Fruit fly (Drosophila melanogaster) whole organism, wandering third instar larva: Measurements from ENCODE around the gene mof.

ENCODE experiments used
- CG32264 ChIP-seq: fragments of 200-800 bp; sonication (Bioruptor generic); optimal IDR thresholded peaks from 2 replicates; lab custom pipeline; 2016; ENCODE audit warnings: missing biosample characterization, missing genetic modification characterization
- CG9705 ChIP-seq: fragments of 200-800 bp; sonication (Bioruptor generic); optimal IDR thresholded peaks from 2 replicates; lab custom pipeline; 2018; ENCODE audit warnings: missing biosample characterization, mild to moderate bottlenecking, missing genetic modification characterization
- Hr78 ChIP-seq: fragments of >200 bp; optimal IDR thresholded peaks from 2 replicates; lab custom pipeline; 2017; ENCODE audit warnings: missing biosample characterization, missing genetic modification characterization
- Jra ChIP-seq: sonication (Bioruptor generic); optimal IDR thresholded peaks from 2 replicates; lab custom pipeline; 2016; ENCODE audit warnings: missing biosample characterization, missing genetic modification characterization
- OdsH ChIP-seq: fragments of 200-800 bp; sonication (Bioruptor generic); optimal IDR thresholded peaks from 2 replicates; lab custom pipeline; 2016; ENCODE audit warnings: missing biosample characterization, mild to moderate bottlenecking, missing genetic modification characterization
- Rel ChIP-seq, 2 experiments: fragments of 200-800 bp; sonication (Bioruptor generic) in 1 of 2; optimal IDR thresholded peaks; 2 replicates in 1 of 2; 3 replicates in 1 of 2; lab custom pipeline; 2016 to 2019; ENCODE audit warnings: mild to moderate bottlenecking in 2 of 2, missing biosample characterization in 2 of 2, missing genetic modification characterization in 2 of 2, moderate library complexity in 1 of 2
- dmrt93B ChIP-seq: fragments of 200-800 bp; sonication (Bioruptor generic); optimal IDR thresholded peaks from 2 replicates; lab custom pipeline; 2018; ENCODE audit warnings: missing biosample characterization, mild to moderate bottlenecking, missing genetic modification characterization
- ey ChIP-seq: fragments of 200-800 bp; sonication (Bioruptor generic); optimal IDR thresholded peaks from 2 replicates; lab custom pipeline; 2016; ENCODE audit warnings: missing biosample characterization, missing genetic modification characterization
- h ChIP-seq: fragments of 200-800 bp; sonication (Bioruptor generic); optimal IDR thresholded peaks from 3 replicates; lab custom pipeline; 2016; ENCODE audit warnings: missing biosample characterization, mild to moderate bottlenecking, missing genetic modification characterization
- lola ChIP-seq: fragments of >200 bp; optimal IDR thresholded peaks from 2 replicates; lab custom pipeline; 2017; ENCODE audit warnings: missing biosample characterization, missing genetic modification characterization
- psq ChIP-seq: fragments of 200-800 bp; sonication (Bioruptor generic); optimal IDR thresholded peaks from 3 replicates; lab custom pipeline; 2017; ENCODE audit warnings: missing biosample characterization, mild to moderate bottlenecking, missing genetic modification characterization, moderate library complexity
- sv ChIP-seq: fragments of 200-800 bp; sonication (Bioruptor generic); optimal IDR thresholded peaks from 3 replicates; lab custom pipeline; 2016; ENCODE audit warnings: missing biosample characterization, missing genetic modification characterization

DNA sequence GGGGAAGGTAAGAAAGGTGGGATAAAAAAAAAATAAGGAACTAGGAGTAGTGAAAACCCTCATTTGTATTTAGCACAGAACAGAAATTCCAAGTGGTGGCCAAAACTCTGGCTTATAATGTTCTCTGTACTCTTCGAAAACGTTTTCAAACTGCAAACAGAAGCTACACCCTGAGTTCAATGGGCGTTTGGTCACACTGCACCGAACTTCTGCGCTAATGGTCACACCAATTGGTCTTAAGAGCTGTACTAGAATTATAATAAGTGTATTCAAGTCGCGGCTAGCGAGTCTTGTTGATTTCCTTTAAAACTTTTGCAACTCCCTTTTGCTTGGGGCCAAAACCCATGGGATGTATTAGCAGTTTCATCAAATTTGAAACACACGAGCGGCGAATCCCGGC is 45.4 kb upstream of the mof start:
- TF ChIP-seq sv (GFP tag; lab: Kevin White, UChicago): no peak
- no peak for TF ChIP-seq psq (GFP tag; lab: Kevin White, UChicago)
- no peak for TF ChIP-seq CG32264 (GFP tag; lab: Kevin White, UChicago)
- TF ChIP-seq Jra (GFP tag; lab: Kevin White, UChicago): no peak
- TF ChIP-seq ey (GFP tag; lab: Kevin White, UChicago): no peak
- no peak for TF ChIP-seq Rel (GFP tag; optimal IDR thresholded peaks at IDR 0.05; lab: Kevin White, UChicago)
- TF ChIP-seq Rel (tag; optimal IDR thresholded peaks at IDR 0.05; lab: Kevin White, UChicago): no peak
- no peak for TF ChIP-seq Hr78 (GFP tag; lab: Kevin White, UChicago)
- no peak for TF ChIP-seq lola (GFP tag; lab: Kevin White, UChicago)
- TF ChIP-seq CG9705 (GFP tag; lab: Kevin White, UChicago): no peak
- no peak for TF ChIP-seq h (GFP tag; lab: Kevin White, UChicago)
- TF ChIP-seq dmrt93B (GFP tag; lab: Kevin White, UChicago): no peak
- no peak for TF ChIP-seq OdsH (GFP tag; lab: Kevin White, UChicago)
